Fruit fly (Drosophila melanogaster) whole organism, adult: ENCODE data around the gene Nca.

Experiments used
- CG12768 ChIP-seq: fragments of 200-800 bp; sonication (Bioruptor generic); optimal IDR thresholded peaks from 2 replicates; lab custom pipeline; 2017; ENCODE audit warnings: missing biosample characterization, missing genetic modification characterization, mild to moderate bottlenecking, moderate library complexity, missing genetic modification reagents
- CG14711 ChIP-seq: fragments of 200-800 bp; sonication (Bioruptor generic); optimal IDR thresholded peaks from 2 replicates; lab custom pipeline; 2018; ENCODE audit warnings: missing biosample characterization, mild to moderate bottlenecking, missing genetic modification characterization, moderate library complexity
- CG5204 ChIP-seq: fragments of 200-800 bp; sonication (Bioruptor generic); optimal IDR thresholded peaks from 2 replicates; lab custom pipeline; 2016; ENCODE audit warnings: missing biosample characterization, missing genetic modification characterization
- Crg-1 ChIP-seq: fragments of 200-800 bp; sonication (Bioruptor generic); optimal IDR thresholded peaks from 2 replicates; lab custom pipeline; 2016; ENCODE audit warnings: missing biosample characterization, missing genetic modification characterization
- Hr96 ChIP-seq: fragments of 200-800 bp; sonication (Bioruptor generic); optimal IDR thresholded peaks from 2 replicates; lab custom pipeline; 2016; ENCODE audit warnings: missing biosample characterization, missing genetic modification characterization
- Mnt ChIP-seq: fragments of 200-800 bp; sonication (Bioruptor generic); optimal IDR thresholded peaks from 2 replicates; lab custom pipeline; 2016; ENCODE audit warnings: missing biosample characterization, mild to moderate bottlenecking, missing genetic modification characterization
- bab1 ChIP-seq: fragments of 200-800 bp; sonication (Bioruptor generic); optimal IDR thresholded peaks from 3 replicates; lab custom pipeline; 2019; ENCODE audit warnings: missing biosample characterization, mild to moderate bottlenecking, missing genetic modification characterization, moderate library complexity
- cic ChIP-seq: fragments of 200-800 bp; sonication (Bioruptor generic); optimal IDR thresholded peaks from 2 replicates; lab custom pipeline; 2017; ENCODE audit warnings: missing biosample characterization, mild to moderate bottlenecking, missing genetic modification characterization, moderate library complexity
- cnc ChIP-seq, 2 experiments: fragments of >200 bp; optimal IDR thresholded peaks; 2 replicates each; lab custom pipeline; 2017
- kay ChIP-seq: fragments of 200-800 bp; sonication (Bioruptor generic); peaks from one replicate; lab custom pipeline; 2016; ENCODE audit warnings: missing biosample characterization, missing genetic modification characterization, borderline replicate concordance
- ovo ChIP-seq: fragments of 200-800 bp; sonication (Bioruptor generic); optimal IDR thresholded peaks from 2 replicates; lab custom pipeline; 2016; ENCODE audit warnings: missing biosample characterization, missing genetic modification characterization
- pad ChIP-seq: fragments of 200-800 bp; sonication (Bioruptor generic); optimal IDR thresholded peaks from 3 replicates; lab custom pipeline; 2017; ENCODE audit warnings: missing biosample characterization, missing genetic modification characterization, mild to moderate bottlenecking, moderate library complexity, missing genetic modification reagents
- tj ChIP-seq: fragments of 200-800 bp; sonication (Bioruptor generic); optimal IDR thresholded peaks from 3 replicates; lab custom pipeline; 2017; ENCODE audit warnings: missing biosample characterization, mild to moderate bottlenecking, missing genetic modification characterization, moderate library complexity
- toe ChIP-seq: fragments of 200-800 bp; sonication (Bioruptor generic); optimal IDR thresholded peaks from 2 replicates; lab custom pipeline; 2016; ENCODE audit warnings: missing biosample characterization, missing genetic modification characterization

DNA sequence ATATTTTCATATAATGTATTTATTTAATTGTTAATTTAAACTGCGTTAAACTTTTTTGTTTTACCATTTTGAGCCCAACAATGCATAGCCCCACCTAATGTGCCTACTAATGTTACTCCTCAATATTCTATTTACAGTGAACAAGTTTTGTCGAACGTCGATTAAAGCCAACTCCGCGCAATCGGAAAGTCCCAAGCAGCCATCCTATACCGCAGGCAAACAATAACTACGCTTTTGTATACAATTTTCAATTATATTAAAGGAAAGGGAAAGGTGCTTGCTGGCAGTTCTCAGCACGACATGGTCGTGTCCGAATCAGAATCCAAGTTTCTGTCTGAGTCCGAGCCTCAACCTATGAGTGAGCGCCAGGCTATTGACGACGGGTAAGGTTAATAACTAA is 10.3 kb upstream of the Nca start, which contains the start of gene CG17732:
- TF ChIP-seq tj (GFP tag; lab: Kevin White, UChicago) (no peak), Mnt (no peak), CG12768 (no peak), bab1 (GFP tag; lab: Kevin White, UChicago) (no peak), kay (GFP tag; lab: Kevin White, UChicago) (no peak), cic (GFP tag; lab: Kevin White, UChicago) (no peak), CG5204 (GFP tag; lab: Kevin White, UChicago) (no peak), pad (no peak), ovo (GFP tag; lab: Kevin White, UChicago) (no peak), cnc (optimal IDR thresholded peaks at IDR 0.05; lab: Kevin White, UChicago) (no peak), toe (GFP tag; lab: Kevin White, UChicago) (no peak), CG14711 (tag; lab: Kevin White, UChicago) (no peak), Hr96 (no peak), Crg-1 (GFP tag; lab: Kevin White, UChicago) (no peak)
